Worm (Caenorhabditis elegans) whole organism, young adult: Measurements from ENCODE around the gene dnj-9.

ENCODE experiments used
- F22D6.2 ChIP-seq: sonication (generic microtip); optimal IDR thresholded peaks from 2 replicates; lab custom pipeline; 2016; ENCODE audit warnings: mild to moderate bottlenecking, missing genetic modification characterization, missing compliant biosample characterization
- F37B4.10 ChIP-seq: fragments of 200-800 bp; sonication (Bioruptor generic); IDR thresholded peaks from 2 replicates; pipeline ENCODE4 v1.3.6; 2022; ENCODE audit warnings: missing genetic modification characterization, missing compliant biosample characterization
- F57A8.1 ChIP-seq: fragments of 200-800 bp; sonication (Bioruptor generic); optimal IDR thresholded peaks from 2 replicates; lab custom pipeline; 2018; ENCODE audit warnings: mild to moderate bottlenecking, missing genetic modification characterization, moderate library complexity, missing compliant biosample characterization
- ZK185.1 ChIP-seq: sonication (generic microtip); optimal IDR thresholded peaks from 2 replicates; lab custom pipeline; 2016; ENCODE audit warnings: mild to moderate bottlenecking, missing genetic modification characterization, missing compliant biosample characterization; ENCODE audit not compliant: poor library complexity, severe bottlenecking
- ama-1 ChIP-seq, 3 experiments: fragments of 150-350 bp in 1 of 3; sonication (generic microtip) in 2 of 3; optimal IDR thresholded peaks; 2 replicates each; lab custom pipeline; 2014 to 2018; ENCODE audit warnings: missing biosample characterization in 2 of 3, missing genetic modification characterization in 2 of 3, missing genetic modification reagents in 2 of 3
- fkh-3 ChIP-seq: sonication (generic microtip); optimal IDR thresholded peaks from 2 replicates; lab custom pipeline; 2016; ENCODE audit warnings: mild to moderate bottlenecking, missing genetic modification characterization, missing compliant biosample characterization
- pbrm-1 ChIP-seq: fragments of 200-800 bp; sonication (Bioruptor generic); IDR thresholded peaks from 2 replicates; pipeline ENCODE4 v1.3.6; 2022; ENCODE audit warnings: missing genetic modification reagents, missing genetic modification characterization, missing compliant biosample characterization
- pha-4 ChIP-seq: fragments of 150-350 bp; sonication (generic microtip); optimal IDR thresholded peaks from 2 replicates; lab custom pipeline; 2014; ENCODE audit warnings: missing biosample characterization, missing genetic modification reagents, missing genetic modification characterization
- repo-1 ChIP-seq: sonication (generic microtip); optimal IDR thresholded peaks from 2 replicates; lab custom pipeline; 2017; ENCODE audit warnings: mild to moderate bottlenecking, missing genetic modification characterization, missing compliant biosample characterization
- snpc-1.3 ChIP-seq: sonication (generic microtip); optimal IDR thresholded peaks from 2 replicates; lab custom pipeline; 2017; ENCODE audit warnings: missing genetic modification characterization, mild to moderate bottlenecking, missing compliant biosample characterization, antibody characterized with exemption, moderate library complexity, missing genotype, missing genetic modification reagents; ENCODE audit not compliant: insufficient read depth
- unc-62 ChIP-seq: fragments of 150-350 bp; optimal IDR thresholded peaks from 2 replicates; lab custom pipeline; 2014; ENCODE audit warnings: missing biosample characterization, missing genetic modification reagents, missing genetic modification characterization

- TF ChIP-seq F57A8.1 (GFP tag; lab: Kevin White, UChicago) (no peak), ZK185.1 (tag; lab: Kevin White, UChicago) (no peak), repo-1 (tag; lab: Kevin White, UChicago) (no peak), unc-62 (GFP tag; lab: Kevin White, UChicago) (no peak), fkh-3 (no peak), pbrm-1 (no peak), pha-4 (tag; lab: Kevin White, UChicago) (no peak), snpc-1.3 (tag; lab: Kevin White, UChicago) (no peak), F37B4.10 (GFP tag; lab: Robert Waterston, UW) (no peak), ama-1 (optimal IDR thresholded peaks at IDR 0.05; lab: Kevin White, UChicago) (no peak), ama-1 (GFP tag; optimal IDR thresholded peaks at IDR 0.05; lab: Kevin White, UChicago) (no peak), F22D6.2 (tag; lab: Kevin White, UChicago) (no peak)
Measured at ce11 chrII:4876091-4876490, 24.2 kb downstream of the dnj-9 start, which contains the start of gene F11G11.13.
